Fruit fly (Drosophila melanogaster): Measurements from ENCODE around the gene dmrt93B.

dm6 chr3R:21045742-21046141 is 28.1 kb upstream of the dmrt93B start, which contains the start of gene CG31189:
- TF ChIP-seq Dll (optimal IDR thresholded peaks at IDR 0.05) (no peak), EcR (GFP tag; optimal IDR thresholded peaks at IDR 0.05) (no peak), psq (optimal IDR thresholded peaks at IDR 0.05) (no peak), pan (optimal IDR thresholded peaks at IDR 0.05) (no peak), usp (GFP tag; optimal IDR thresholded peaks at IDR 0.05) (no peak), CG8478 (optimal IDR thresholded peaks at IDR 0.05) (no peak)

Data from whole organism.